Fruit fly (Drosophila melanogaster) whole organism, prepupa: Measurements from ENCODE around the gene crn.

Source experiments
- CG11762 ChIP-seq: fragments of 200-800 bp; sonication (Bioruptor generic); optimal IDR thresholded peaks from 3 replicates; lab custom pipeline; 2016; ENCODE audit warnings: missing biosample characterization, missing genetic modification characterization; ENCODE audit not compliant: insufficient read depth
- CG8119 ChIP-seq: fragments of 200-800 bp; sonication (Bioruptor generic); IDR thresholded peaks from 3 replicates; pipeline ENCODE4 v1.3.6; 2022; ENCODE audit warnings: missing biosample characterization, missing genetic modification characterization
- Lpt ChIP-seq: fragments of 200-800 bp; sonication (Bioruptor generic); optimal IDR thresholded peaks from 3 replicates; lab custom pipeline; 2016; ENCODE audit warnings: missing biosample characterization, missing genetic modification characterization
- Sox15 ChIP-seq: fragments of 200-800 bp; sonication (Bioruptor generic); optimal IDR thresholded peaks from 3 replicates; lab custom pipeline; 2016; ENCODE audit warnings: missing biosample characterization, missing genetic modification characterization
- dac ChIP-seq: fragments of 200-800 bp; sonication (Bioruptor generic); optimal IDR thresholded peaks from 2 replicates; lab custom pipeline; 2017; ENCODE audit warnings: missing biosample characterization, mild to moderate bottlenecking, missing genetic modification characterization
- lz ChIP-seq: fragments of 200-800 bp; sonication (Bioruptor generic); optimal IDR thresholded peaks from 3 replicates; lab custom pipeline; 2016; ENCODE audit warnings: missing biosample characterization, missing genetic modification characterization
- salr ChIP-seq, 2 experiments: fragments of 200-800 bp; sonication (Bioruptor generic); optimal IDR thresholded peaks; 3 replicates each; lab custom pipeline; 2016 to 2018; ENCODE audit warnings: missing biosample characterization in 2 of 2, missing genetic modification characterization in 2 of 2, mild to moderate bottlenecking in 1 of 2

DNA sequence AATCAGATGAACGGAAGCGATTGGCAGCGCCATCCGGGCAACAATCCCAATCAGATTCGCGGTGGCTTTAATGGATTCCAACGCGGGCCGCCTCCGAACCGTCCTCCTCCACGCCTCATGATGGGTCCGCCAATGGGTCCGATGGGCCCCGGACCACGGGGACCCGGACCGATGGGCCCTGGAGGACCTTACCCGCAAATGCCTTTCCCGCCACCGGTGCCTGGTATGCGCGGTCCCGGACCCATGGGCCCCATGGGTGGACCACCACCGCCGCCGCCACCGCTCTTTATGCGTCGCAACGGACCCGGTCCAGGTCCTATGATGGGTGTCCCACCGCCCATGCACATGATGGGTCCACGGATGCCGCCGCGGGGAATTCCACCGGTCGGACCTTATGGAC, 6.9 kb downstream of the crn start:
- TF ChIP-seq dac (GFP tag; lab: Kevin White, UChicago) (no peak), CG8119 (no peak), Lpt (no peak), lz (GFP tag; lab: Kevin White, UChicago) (no peak), CG11762 (GFP tag; lab: Kevin White, UChicago) (no peak), salr (GFP tag; optimal IDR thresholded peaks at IDR 0.05; lab: Kevin White, UChicago) (no peak), Sox15 (GFP tag; lab: Kevin White, UChicago) (no peak)
